Worm (Caenorhabditis elegans): Measurements from ENCODE around the gene H04M03.3.

Gene H04M03.3

ce11 chrIV:5926643-5927042 is 35.3 kb downstream of the H04M03.3 start:
- TF ChIP-seq cog-1 (tag; optimal IDR thresholded peaks at IDR 0.05) (peak; percentile 20), ztf-23 (GFP tag; IDR thresholded peaks at IDR 0.05) (no peak)

DNA sequence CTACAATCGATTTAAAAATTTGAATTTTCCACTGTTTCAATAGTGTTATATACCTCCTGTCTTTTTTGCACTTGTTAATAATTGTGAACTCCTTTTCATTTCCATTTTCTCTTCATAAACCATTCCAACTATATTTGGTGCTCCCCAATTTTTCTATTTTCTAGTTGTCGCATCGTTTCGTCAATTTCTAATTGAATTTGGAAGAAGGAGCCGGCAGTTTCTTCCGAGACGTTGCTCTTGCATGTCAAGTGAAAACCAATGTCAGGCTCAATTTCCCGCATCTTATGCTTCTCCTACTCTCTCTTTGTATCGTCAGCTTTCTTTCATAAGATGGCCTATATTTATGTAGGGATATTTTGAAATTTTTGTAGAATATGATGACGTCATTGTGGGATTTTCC is 36.4 kb downstream of the H04M03.3 start:
- TF ChIP-seq cog-1 (tag; optimal IDR thresholded peaks at IDR 0.05) (no peak), T22C8.4 (GFP tag; IDR thresholded peaks at IDR 0.05) (no peak), ztf-23 (GFP tag; IDR thresholded peaks at IDR 0.05) (no peak), flt-1 (GFP tag; IDR thresholded peaks at IDR 0.05) (no peak), ref-1 (GFP tag; conservative IDR thresholded peaks at IDR 0.05) (no peak), ztf-29 (GFP tag; IDR thresholded peaks at IDR 0.05) (no peak), klf-2 (GFP tag; conservative IDR thresholded peaks at IDR 0.05) (no peak), med-1 (GFP tag; optimal IDR thresholded peaks at IDR 0.05; ENCODE audit: insufficient read depth) (no peak), tab-1 (GFP tag; IDR thresholded peaks at IDR 0.05) (no peak)

ce11 chrIV:5928957-5929356 is 37.6 kb downstream of the H04M03.3 start:
- TF ChIP-seq cog-1 (tag; optimal IDR thresholded peaks at IDR 0.05) = no peak
- TF ChIP-seq ztf-23 (GFP tag; IDR thresholded peaks at IDR 0.05) = no peak
- TF ChIP-seq ztf-29 (GFP tag; IDR thresholded peaks at IDR 0.05) = no peak
- no peak for TF ChIP-seq klf-2 (GFP tag; conservative IDR thresholded peaks at IDR 0.05)
- TF ChIP-seq med-1 (GFP tag; optimal IDR thresholded peaks at IDR 0.05; ENCODE audit: insufficient read depth) = no peak
- no peak for TF ChIP-seq T22C8.4 (GFP tag; IDR thresholded peaks at IDR 0.05)
- TF ChIP-seq ref-1 (GFP tag; conservative IDR thresholded peaks at IDR 0.05) = no peak
- TF ChIP-seq tab-1 (GFP tag; IDR thresholded peaks at IDR 0.05) = no peak
- TF ChIP-seq flt-1 (GFP tag; IDR thresholded peaks at IDR 0.05) = no peak

DNA sequence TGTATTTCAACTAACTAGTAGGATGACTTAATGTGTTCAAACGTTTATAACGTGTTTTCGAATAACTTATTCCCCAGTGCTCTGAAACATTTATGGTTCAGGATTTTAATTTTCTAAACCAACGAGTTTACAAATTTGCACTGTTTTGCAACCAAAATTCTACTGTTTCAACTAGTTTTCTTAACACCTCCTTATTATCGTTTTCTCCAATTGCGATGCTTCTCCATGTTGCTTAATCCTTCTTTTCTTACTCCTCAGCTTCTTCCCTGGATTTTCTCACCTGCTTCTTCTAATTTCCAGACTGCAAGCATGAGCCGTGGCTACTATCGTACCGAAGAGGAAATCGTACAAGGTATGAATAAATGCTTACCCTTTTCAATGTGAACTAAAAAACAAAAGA is 39.0 kb downstream of the H04M03.3 start, which contains the start of gene lin-33:
TSS of gene lin-33 (plus strand) at position 301 of the 400 bp plus-strand sequence.
- TF ChIP-seq cog-1 (tag; optimal IDR thresholded peaks at IDR 0.05) (no peak), ztf-23 (GFP tag; IDR thresholded peaks at IDR 0.05) (no peak), ref-1 (GFP tag; conservative IDR thresholded peaks at IDR 0.05) (no peak), flt-1 (GFP tag; IDR thresholded peaks at IDR 0.05) (no peak), tab-1 (GFP tag; IDR thresholded peaks at IDR 0.05) (no peak), med-1 (GFP tag; optimal IDR thresholded peaks at IDR 0.05; ENCODE audit: insufficient read depth) (no peak), ztf-29 (GFP tag; IDR thresholded peaks at IDR 0.05) (no peak), T22C8.4 (GFP tag; IDR thresholded peaks at IDR 0.05) (no peak), klf-2 (GFP tag; conservative IDR thresholded peaks at IDR 0.05) (no peak)

DNA sequence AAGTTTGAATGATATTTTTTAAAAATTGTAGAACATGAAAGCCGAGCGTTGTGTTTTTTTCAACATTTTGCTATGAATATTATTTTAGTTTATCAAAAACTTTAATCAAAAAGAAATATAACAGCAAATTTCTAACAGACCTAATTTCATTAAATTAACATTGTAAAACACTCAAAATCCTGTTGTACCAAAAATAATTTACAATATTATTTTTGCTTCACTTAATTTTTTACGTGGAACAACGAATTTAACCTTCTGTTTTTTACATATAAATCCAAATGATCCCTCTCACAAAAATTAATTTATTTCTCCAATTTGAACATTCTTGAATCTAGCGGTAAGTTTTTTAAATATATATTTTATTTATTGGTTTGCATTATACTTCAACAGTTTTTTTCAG is 42.7 kb downstream of the H04M03.3 start, which contains the start of gene H32C10.1:
TSS of gene H32C10.1 (plus strand) at position 301 of the 400 bp plus-strand sequence.
- TF ChIP-seq med-1 (GFP tag; optimal IDR thresholded peaks at IDR 0.05; ENCODE audit: insufficient read depth) (no peak), flt-1 (GFP tag; IDR thresholded peaks at IDR 0.05) (no peak), klf-2 (GFP tag; conservative IDR thresholded peaks at IDR 0.05) (no peak), ztf-23 (GFP tag; IDR thresholded peaks at IDR 0.05) (no peak), ztf-29 (GFP tag; IDR thresholded peaks at IDR 0.05) (no peak), T22C8.4 (GFP tag; IDR thresholded peaks at IDR 0.05) (no peak), tab-1 (GFP tag; IDR thresholded peaks at IDR 0.05) (no peak), ref-1 (GFP tag; conservative IDR thresholded peaks at IDR 0.05) (no peak), cog-1 (tag; optimal IDR thresholded peaks at IDR 0.05) (no peak)

DNA sequence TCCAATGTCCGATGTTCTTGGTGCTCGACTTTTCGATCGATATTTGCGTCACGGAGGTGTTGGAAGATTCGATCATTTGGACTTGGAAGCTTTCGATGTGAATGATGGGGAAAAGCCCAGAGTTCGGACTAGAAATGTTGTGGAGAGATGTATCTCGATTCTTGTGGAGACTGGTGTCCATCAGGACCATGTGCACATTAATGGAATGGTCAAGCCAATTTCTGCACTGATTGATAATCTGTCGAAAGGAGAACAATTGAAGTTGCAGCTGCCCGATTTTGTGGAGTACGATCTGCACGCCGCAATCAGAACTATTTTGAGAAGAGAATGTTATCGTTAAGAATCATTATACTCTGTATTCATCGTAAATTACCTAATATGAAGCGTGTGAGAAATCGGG is 45.7 kb downstream of the H04M03.3 start:
- TF ChIP-seq ztf-23 (GFP tag; IDR thresholded peaks at IDR 0.05) = no peak
- no peak for TF ChIP-seq T22C8.4 (GFP tag; IDR thresholded peaks at IDR 0.05)
- TF ChIP-seq ref-1 (GFP tag; conservative IDR thresholded peaks at IDR 0.05) = no peak
- no peak for TF ChIP-seq ztf-29 (GFP tag; IDR thresholded peaks at IDR 0.05)
- TF ChIP-seq klf-2 (GFP tag; conservative IDR thresholded peaks at IDR 0.05) = no peak
- no peak for TF ChIP-seq tab-1 (GFP tag; IDR thresholded peaks at IDR 0.05)

DNA sequence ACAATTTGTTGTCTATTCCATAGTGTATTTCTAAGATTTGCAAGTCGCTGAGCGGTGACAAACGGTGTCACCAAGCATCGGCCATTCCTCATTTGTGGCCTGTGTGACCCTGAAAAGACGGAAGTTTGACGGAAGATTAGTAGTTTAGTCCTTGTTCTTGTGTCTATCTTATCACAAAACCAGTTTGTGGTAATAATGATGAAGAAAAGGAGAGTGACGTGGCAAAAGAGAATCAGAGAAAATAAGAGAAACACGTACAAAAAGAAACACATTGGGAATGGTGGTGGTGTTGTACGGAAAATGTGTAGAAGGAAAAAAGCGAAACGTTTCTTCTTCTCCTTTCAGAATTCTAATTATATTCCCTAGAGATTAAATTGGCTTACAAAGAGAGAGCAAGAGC is 47.8 kb downstream of the H04M03.3 start, which contains the start of gene mcu-1:
TSS of gene mcu-1 (minus strand) at position 109 of the 400 bp plus-strand sequence.
- no peak for TF ChIP-seq klf-2 (GFP tag; conservative IDR thresholded peaks at IDR 0.05)
- TF ChIP-seq med-1 (GFP tag; optimal IDR thresholded peaks at IDR 0.05; ENCODE audit: insufficient read depth) = no peak
- no peak for TF ChIP-seq tab-1 (GFP tag; IDR thresholded peaks at IDR 0.05)
- TF ChIP-seq ztf-29 (GFP tag; IDR thresholded peaks at IDR 0.05) = no peak
- no peak for TF ChIP-seq ztf-23 (GFP tag; IDR thresholded peaks at IDR 0.05)
- TF ChIP-seq flt-1 (GFP tag; IDR thresholded peaks at IDR 0.05) = no peak
- TF ChIP-seq T22C8.4 (GFP tag; IDR thresholded peaks at IDR 0.05) = no peak
- no peak for TF ChIP-seq cog-1 (tag; optimal IDR thresholded peaks at IDR 0.05)
- no peak for TF ChIP-seq ref-1 (GFP tag; conservative IDR thresholded peaks at IDR 0.05)

- no peak for TF ChIP-seq T22C8.4 (GFP tag; IDR thresholded peaks at IDR 0.05)
- no peak for TF ChIP-seq flt-1 (GFP tag; IDR thresholded peaks at IDR 0.05)
- TF ChIP-seq ztf-23 (GFP tag; IDR thresholded peaks at IDR 0.05) = no peak
- TF ChIP-seq ztf-29 (GFP tag; IDR thresholded peaks at IDR 0.05) = no peak
- no peak for TF ChIP-seq klf-2 (GFP tag; conservative IDR thresholded peaks at IDR 0.05)
- TF ChIP-seq ref-1 (GFP tag; conservative IDR thresholded peaks at IDR 0.05) = no peak
- no peak for TF ChIP-seq tab-1 (GFP tag; IDR thresholded peaks at IDR 0.05)
- TF ChIP-seq med-1 (GFP tag; optimal IDR thresholded peaks at IDR 0.05; ENCODE audit: insufficient read depth) = no peak
- TF ChIP-seq cog-1 (tag; optimal IDR thresholded peaks at IDR 0.05) = no peak
Measured at ce11 chrIV:5939908-5940307, 48.5 kb downstream of the H04M03.3 start.

DNA sequence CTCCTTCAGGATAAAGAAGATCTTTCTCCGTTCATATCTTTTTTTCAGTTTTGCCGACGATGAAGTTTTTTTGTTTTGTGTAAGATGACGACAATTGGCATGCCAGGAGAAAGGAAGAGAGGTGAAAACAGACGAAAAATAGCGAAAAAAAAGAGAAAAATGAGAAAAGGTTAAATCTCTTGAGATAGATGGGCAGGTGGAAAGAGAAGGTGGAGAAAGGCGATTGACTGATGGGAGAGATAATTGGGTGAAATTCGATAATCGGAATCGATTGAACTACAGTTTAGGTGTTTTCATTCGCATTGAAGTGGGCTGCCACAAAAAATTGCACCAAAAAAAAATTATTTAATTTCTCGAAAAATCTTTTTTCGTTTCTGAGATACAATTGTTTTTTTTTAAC is 49.2 kb downstream of the H04M03.3 start:
- TF ChIP-seq klf-2 (GFP tag; conservative IDR thresholded peaks at IDR 0.05) (no peak), tab-1 (GFP tag; IDR thresholded peaks at IDR 0.05) (no peak), med-1 (GFP tag; optimal IDR thresholded peaks at IDR 0.05; ENCODE audit: insufficient read depth) (no peak), cog-1 (tag; optimal IDR thresholded peaks at IDR 0.05) (no peak), T22C8.4 (GFP tag; IDR thresholded peaks at IDR 0.05) (no peak)

- no peak for TF ChIP-seq med-1 (GFP tag; optimal IDR thresholded peaks at IDR 0.05; ENCODE audit: insufficient read depth)
- TF ChIP-seq klf-2 (GFP tag; conservative IDR thresholded peaks at IDR 0.05) = no peak
- no peak for TF ChIP-seq ztf-29 (GFP tag; IDR thresholded peaks at IDR 0.05)
- no peak for TF ChIP-seq cog-1 (tag; optimal IDR thresholded peaks at IDR 0.05)
Measured at ce11 chrIV:5941236-5941976, 50.0 kb downstream of the H04M03.3 start, which contains the start of gene pfkb-1.2. Gene pfkb-1.2, plus strand, starts transcription at chrIV:5941926.

All from whole organism, midembryonic.